Fruit fly (Drosophila melanogaster) whole organism, prepupa: ENCODE measurements around the gene Cyp4ac2.
A peak's percentile ranks its signal among the peaks of the same experiment; 100 is the strongest.

Experiments
- CG10669 ChIP-seq: fragments of 200-800 bp; sonication (Bioruptor generic); optimal IDR thresholded peaks from 3 replicates; lab custom pipeline; 2018; ENCODE audit warnings: missing biosample characterization, mild to moderate bottlenecking, missing genetic modification characterization, moderate library complexity
- CG6276 ChIP-seq: fragments of 200-800 bp; sonication (Bioruptor generic); optimal IDR thresholded peaks from 2 replicates; lab custom pipeline; 2017; ENCODE audit warnings: missing biosample characterization, mild to moderate bottlenecking, missing genetic modification characterization
- ss ChIP-seq, 2 experiments: fragments of 200-800 bp; sonication (Bioruptor generic); optimal IDR thresholded peaks; 2 replicates in 1 of 2; 3 replicates in 1 of 2; lab custom pipeline; 2017 to 2018; ENCODE audit warnings: mild to moderate bottlenecking in 2 of 2, missing biosample characterization in 2 of 2, missing genetic modification characterization in 2 of 2, moderate library complexity in 1 of 2

DNA sequence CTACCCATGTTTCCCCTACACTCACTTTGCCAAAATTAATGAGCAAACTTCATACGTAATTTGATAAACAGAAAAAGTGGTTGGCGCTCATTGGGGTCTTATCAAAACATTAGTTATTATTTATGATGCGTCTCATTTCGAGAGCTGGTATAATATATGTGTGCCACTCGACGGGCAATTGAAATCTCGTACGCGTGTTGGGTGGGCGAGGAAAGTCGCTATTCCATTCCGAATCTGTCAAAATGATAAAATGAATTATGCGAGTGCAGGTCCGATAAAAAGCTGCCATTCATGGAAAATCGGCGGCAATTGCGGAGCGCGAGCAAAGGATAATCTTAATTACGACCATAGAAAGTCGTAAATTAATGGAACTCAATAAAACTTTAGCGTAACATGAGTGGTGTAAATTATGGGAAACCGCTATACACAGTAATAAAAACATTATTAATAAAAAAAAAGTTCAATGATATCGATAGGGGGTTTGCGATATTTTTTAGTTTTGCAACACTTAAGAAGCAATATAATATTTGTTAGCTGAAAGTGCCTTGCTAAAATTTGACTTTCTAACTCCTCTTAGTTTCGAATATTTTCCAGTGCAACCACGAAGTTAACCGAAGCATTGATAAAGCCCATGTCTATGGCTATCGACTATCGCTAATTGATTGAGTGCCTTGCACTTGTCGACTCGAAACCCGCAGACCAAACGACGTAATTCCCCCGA lies 23.8 kb upstream of the Cyp4ac2 start:
- TF ChIP-seq CG6276, result peak; percentile 54
- TF ChIP-seq CG10669 (GFP tag; lab: Kevin White, UChicago), result no peak
- no peak for TF ChIP-seq ss (GFP tag; optimal IDR thresholded peaks at IDR 0.05; lab: Kevin White, UChicago)
